Fruit fly (Drosophila melanogaster) whole organism, pupa: ENCODE results near the gene CG11563.

Experiments used
- CG4496 ChIP-seq: fragments of 200-800 bp; sonication (Bioruptor generic); IDR thresholded peaks from 3 replicates; pipeline ENCODE4 v1.3.6; 2022; ENCODE audit warnings: missing biosample characterization, missing genetic modification characterization
- EcR ChIP-seq: fragments of 200-800 bp; sonication (Bioruptor generic); optimal IDR thresholded peaks from 3 replicates; lab custom pipeline; 2019; ENCODE audit warnings: missing biosample characterization, missing genetic modification characterization, mild to moderate bottlenecking, moderate library complexity, missing genetic modification reagents

DNA sequence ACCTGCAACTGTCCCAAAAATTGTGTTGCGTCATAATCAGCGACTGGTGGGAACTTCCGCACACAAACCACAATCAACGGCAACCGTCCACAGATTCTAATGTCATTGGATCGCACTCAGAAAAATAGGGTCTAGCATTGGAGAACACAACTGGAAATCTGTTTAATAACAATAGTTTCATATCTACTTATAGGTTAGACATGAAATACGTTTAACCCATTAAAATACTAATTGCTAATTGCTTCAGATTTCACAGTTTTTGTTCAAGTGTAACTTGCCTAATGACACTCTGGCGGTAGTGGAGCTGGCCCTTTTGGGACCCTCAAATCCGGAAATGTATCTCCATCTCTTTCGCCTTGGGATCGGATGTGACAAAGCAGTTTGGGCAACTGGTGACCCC is 40.2 kb upstream of the CG11563 start:
- TF ChIP-seq CG4496 (GFP tag; lab: Robert Waterston, UW): no peak
- TF ChIP-seq EcR: no peak
